Worm (Caenorhabditis elegans) whole organism, L3 larva: ENCODE data around the gene srsx-32.

Experiments
- R02D3.7 ChIP-seq: fragments of 150-350 bp; optimal IDR thresholded peaks from 2 replicates; lab custom pipeline; 2014; ENCODE audit warnings: missing biosample characterization, missing genetic modification characterization
- ZK546.5 ChIP-seq: sonication (generic microtip); optimal IDR thresholded peaks from 2 replicates; lab custom pipeline; 2017; ENCODE audit warnings: missing biosample characterization, missing genetic modification characterization
- aly-2 ChIP-seq: fragments of 150-350 bp; optimal IDR thresholded peaks from 2 replicates; lab custom pipeline; 2014; ENCODE audit warnings: missing biosample characterization, missing genetic modification characterization
- ceh-16 ChIP-seq: sonication (generic microtip); optimal IDR thresholded peaks from 2 replicates; lab custom pipeline; 2017; ENCODE audit warnings: missing biosample characterization, missing genetic modification characterization
- ceh-28 ChIP-seq: fragments of 150-350 bp; optimal IDR thresholded peaks from 2 replicates; lab custom pipeline; 2014; ENCODE audit warnings: missing biosample characterization, missing genetic modification reagents, missing genetic modification characterization
- ceh-82 ChIP-seq: fragments of 150-350 bp; optimal IDR thresholded peaks from 2 replicates; lab custom pipeline; 2014; ENCODE audit warnings: missing biosample characterization, missing genetic modification characterization
- daf-12 ChIP-seq: fragments of 150-350 bp; optimal IDR thresholded peaks from 2 replicates; lab custom pipeline; 2014; ENCODE audit warnings: missing biosample characterization, missing genetic modification reagents, missing genetic modification characterization
- egl-27 ChIP-seq: sonication (generic microtip); optimal IDR thresholded peaks from 4 replicates; lab custom pipeline; 2017; ENCODE audit warnings: missing biosample characterization, missing genetic modification reagents, missing genetic modification characterization
- egl-5 ChIP-seq: fragments of 150-350 bp; optimal IDR thresholded peaks from 2 replicates; lab custom pipeline; 2017; ENCODE audit warnings: missing biosample characterization, missing genetic modification reagents, missing genetic modification characterization, inconsistent platforms
- elt-1 ChIP-seq: fragments of 150-350 bp; optimal IDR thresholded peaks from 2 replicates; lab custom pipeline; 2014; ENCODE audit warnings: missing biosample characterization, missing genetic modification characterization
- elt-3 ChIP-seq, 3 experiments: fragments of 150-350 bp in 1 of 3; sonication (generic microtip) in 2 of 3; optimal IDR thresholded peaks; 2 replicates in 2 of 3; 4 replicates in 1 of 3; lab custom pipeline; 2014 to 2017; ENCODE audit warnings: missing biosample characterization in 3 of 3, missing genetic modification characterization in 3 of 3
- eor-1 ChIP-seq, 2 experiments: fragments of 150-350 bp; optimal IDR thresholded peaks; 2 replicates each; lab custom pipeline; 2014 to 2018; ENCODE audit warnings: missing biosample characterization in 2 of 2, missing genetic modification characterization in 2 of 2
- fkh-2 ChIP-seq: fragments of 150-350 bp; optimal IDR thresholded peaks from 2 replicates; lab custom pipeline; 2014; ENCODE audit warnings: missing biosample characterization, missing genetic modification reagents, missing genetic modification characterization
- fos-1 ChIP-seq: fragments of 150-350 bp; optimal IDR thresholded peaks from 2 replicates; lab custom pipeline; 2014; ENCODE audit warnings: missing biosample characterization, missing genetic modification characterization
- hmg-11 ChIP-seq: sonication (generic microtip); optimal IDR thresholded peaks from 2 replicates; lab custom pipeline; 2016; ENCODE audit warnings: missing genetic modification characterization, missing compliant biosample characterization
- jun-1 ChIP-seq: fragments of 150-350 bp; optimal IDR thresholded peaks from 2 replicates; lab custom pipeline; 2014; ENCODE audit warnings: missing biosample characterization, missing genetic modification reagents, missing genetic modification characterization
- lin-39 ChIP-seq: fragments of 150-350 bp; optimal IDR thresholded peaks from 2 replicates; lab custom pipeline; 2018; ENCODE audit warnings: missing biosample characterization, missing genetic modification reagents, missing genetic modification characterization
- lsy-12 ChIP-seq: sonication (generic microtip); optimal IDR thresholded peaks from 2 replicates; lab custom pipeline; 2016; ENCODE audit warnings: mild to moderate bottlenecking, missing genetic modification characterization, missing compliant biosample characterization
- mdl-1 ChIP-seq: fragments of 150-350 bp; optimal IDR thresholded peaks from 2 replicates; lab custom pipeline; 2014; ENCODE audit warnings: missing biosample characterization, missing genetic modification characterization
- mml-1 ChIP-seq: fragments of 150-350 bp; sonication (generic microtip); optimal IDR thresholded peaks from 3 replicates; lab custom pipeline; 2014; ENCODE audit warnings: missing biosample characterization, missing genetic modification characterization
- nfya-1 ChIP-seq: sonication (generic microtip); optimal IDR thresholded peaks from 2 replicates; lab custom pipeline; 2017; ENCODE audit warnings: missing genetic modification characterization, mild to moderate bottlenecking, missing compliant biosample characterization, antibody characterized with exemption, moderate library complexity; ENCODE audit not compliant: insufficient read depth
- nhr-11 ChIP-seq: fragments of 150-350 bp; optimal IDR thresholded peaks from 2 replicates; lab custom pipeline; 2014; ENCODE audit warnings: missing biosample characterization, missing genetic modification characterization
- nhr-12 ChIP-seq: fragments of 150-350 bp; optimal IDR thresholded peaks from 2 replicates; lab custom pipeline; 2014; ENCODE audit warnings: missing biosample characterization, missing genetic modification characterization
- nhr-25 ChIP-seq: sonication (generic microtip); optimal IDR thresholded peaks from 2 replicates; lab custom pipeline; 2017; ENCODE audit warnings: missing biosample characterization, missing genetic modification characterization
- nhr-28 ChIP-seq: fragments of 150-350 bp; optimal IDR thresholded peaks from 2 replicates; lab custom pipeline; 2014; ENCODE audit warnings: missing biosample characterization, missing genetic modification characterization
- nhr-43 ChIP-seq: sonication (generic microtip); optimal IDR thresholded peaks from 2 replicates; lab custom pipeline; 2016; ENCODE audit warnings: mild to moderate bottlenecking, missing genetic modification characterization, missing compliant biosample characterization; ENCODE audit not compliant: poor library complexity, severe bottlenecking
- nhr-67 ChIP-seq: fragments of 150-350 bp; optimal IDR thresholded peaks from 2 replicates; lab custom pipeline; 2014; ENCODE audit warnings: missing biosample characterization, missing genetic modification characterization
- nhr-76 ChIP-seq: fragments of 150-350 bp; sonication (generic microtip); optimal IDR thresholded peaks from 5 replicates; lab custom pipeline; 2014; ENCODE audit warnings: missing biosample characterization, missing genetic modification characterization
- nhr-77 ChIP-seq: fragments of 150-350 bp; optimal IDR thresholded peaks from 2 replicates; lab custom pipeline; 2014; ENCODE audit warnings: missing biosample characterization, missing genetic modification characterization
- pha-4 ChIP-seq: fragments of 150-350 bp; optimal IDR thresholded peaks from 2 replicates; lab custom pipeline; 2014; ENCODE audit warnings: missing biosample characterization, missing genetic modification reagents, missing genetic modification characterization
- pqm-1 ChIP-seq: fragments of 150-350 bp; optimal IDR thresholded peaks from 2 replicates; lab custom pipeline; 2017; ENCODE audit warnings: missing biosample characterization, missing genetic modification characterization, inconsistent platforms
- sea-2 ChIP-seq: fragments of 150-350 bp; sonication (generic microtip); optimal IDR thresholded peaks from 4 replicates; lab custom pipeline; 2014; ENCODE audit warnings: missing biosample characterization, missing genetic modification reagents, missing genetic modification characterization
- snpc-4 ChIP-seq: fragments of 150-350 bp; optimal IDR thresholded peaks from 2 replicates; lab custom pipeline; 2014; ENCODE audit warnings: missing biosample characterization, missing genetic modification characterization
- tbx-2 ChIP-seq: sonication (generic microtip); optimal IDR thresholded peaks from 2 replicates; lab custom pipeline; 2016; ENCODE audit warnings: mild to moderate bottlenecking, missing genetic modification characterization, missing compliant biosample characterization
- unc-39 ChIP-seq: sonication (generic microtip); optimal IDR thresholded peaks from 4 replicates; lab custom pipeline; 2017; ENCODE audit warnings: missing biosample characterization, missing genetic modification characterization
- unc-62 ChIP-seq: fragments of 150-350 bp; sonication (generic microtip); optimal IDR thresholded peaks from 4 replicates; lab custom pipeline; 2014; ENCODE audit warnings: missing biosample characterization, missing genetic modification reagents, missing genetic modification characterization
- zag-1 ChIP-seq: fragments of 150-350 bp; optimal IDR thresholded peaks from 2 replicates; lab custom pipeline; 2014; ENCODE audit warnings: missing biosample characterization, missing genetic modification characterization
- ztf-4 ChIP-seq: fragments of 150-350 bp; optimal IDR thresholded peaks from 2 replicates; lab custom pipeline; 2014; ENCODE audit warnings: missing biosample characterization, missing genetic modification characterization

srsx-32 gene

ce11 chrV:6979019-6979418 lies 38.1 kb upstream of the srsx-32 start, which contains the start of gene sre-12:
sre-12 (minus strand) TSS chrV:6979119.
- no peak for TF ChIP-seq ztf-4 (tag; lab: Kevin White, UChicago)
- TF ChIP-seq ceh-16 = no peak
- TF ChIP-seq lin-39 (tag; lab: Kevin White, UChicago) = no peak
- TF ChIP-seq pqm-1 (tag; lab: Kevin White, UChicago) = no peak

ce11 chrV:6982813-6983212 lies 34.3 kb upstream of the srsx-32 start, which contains the start of gene nhr-161:
nhr-161 (minus strand) TSS chrV:6982913.
- TF ChIP-seq R02D3.7 (tag; lab: Kevin White, UChicago) = no peak

ce11 chrV:6985943-6986342 lies 31.2 kb upstream of the srsx-32 start, which contains the start of gene nhr-163:
nhr-163 (minus strand) TSS chrV:6986043.
- TF ChIP-seq tbx-2 = no peak
- TF ChIP-seq unc-62 (GFP tag; lab: Kevin White, UChicago) = no peak
- TF ChIP-seq elt-3 (tag; optimal IDR thresholded peaks at IDR 0.05; lab: Kevin White, UChicago) = no peak
- TF ChIP-seq ZK546.5 = no peak
- TF ChIP-seq unc-39 = no peak
- no peak for TF ChIP-seq ceh-82 (tag; lab: Kevin White, UChicago)
- TF ChIP-seq egl-27 = no peak

- TF ChIP-seq fos-1 (no peak), jun-1 (tag; lab: Kevin White, UChicago) (no peak), nhr-67 (tag; lab: Kevin White, UChicago) (no peak), zag-1 (tag; lab: Kevin White, UChicago) (no peak), egl-5 (tag; lab: Kevin White, UChicago) (no peak), nhr-43 (tag; lab: Kevin White, UChicago) (no peak), daf-12 (tag; lab: Kevin White, UChicago) (no peak), hmg-11 (tag; lab: Kevin White, UChicago) (no peak), ztf-4 (tag; lab: Kevin White, UChicago) (no peak), nhr-25 (tag; lab: Kevin White, UChicago) (no peak), nfya-1 (no peak), mml-1 (tag; lab: Kevin White, UChicago) (no peak), sea-2 (GFP tag; lab: Kevin White, UChicago) (no peak), nhr-77 (tag; lab: Kevin White, UChicago) (no peak), pha-4 (no peak), nhr-76 (no peak), eor-1 (tag; optimal IDR thresholded peaks at IDR 0.05; lab: Kevin White, UChicago) (no peak), R02D3.7 (tag; lab: Kevin White, UChicago) (no peak), aly-2 (no peak)
Observed at ce11 chrV:6987673-6988072, 29.5 kb upstream of the srsx-32 start, which contains the start of gene nhr-139. nhr-139 (minus strand) TSS chrV:6987773.

- TF ChIP-seq fos-1 (no peak), aly-2 (no peak), nhr-12 (tag; lab: Kevin White, UChicago) (no peak), elt-1 (tag; lab: Kevin White, UChicago) (peak; percentile 56), fkh-2 (tag; lab: Kevin White, UChicago) (no peak), elt-3 (tag; optimal IDR thresholded peaks at IDR 0.05; lab: Kevin White, UChicago) (no peak)
Observed at ce11 chrV:6989626-6990138, 27.5 kb upstream of the srsx-32 start, which contains the start of gene nhr-140. nhr-140 (minus strand) TSS chrV:6989676.

ce11 chrV:6991771-6992170 lies 25.4 kb upstream of the srsx-32 start, which contains the start of gene nhr-162:
nhr-162 (minus strand) TSS chrV:6991871.
- TF ChIP-seq nhr-43 (tag; lab: Kevin White, UChicago) = no peak
- TF ChIP-seq mml-1 (tag; lab: Kevin White, UChicago) = no peak
- no peak for TF ChIP-seq daf-12 (tag; lab: Kevin White, UChicago)
- no peak for TF ChIP-seq elt-3 (tag; optimal IDR thresholded peaks at IDR 0.05; lab: Kevin White, UChicago)
- no peak for TF ChIP-seq mdl-1
- TF ChIP-seq fkh-2 (tag; lab: Kevin White, UChicago) = no peak
- no peak for TF ChIP-seq nhr-28 (tag; lab: Kevin White, UChicago)
- no peak for TF ChIP-seq snpc-4 (tag; lab: Kevin White, UChicago)
- no peak for TF ChIP-seq zag-1 (tag; lab: Kevin White, UChicago)
- no peak for TF ChIP-seq fos-1
- TF ChIP-seq egl-5 (tag; lab: Kevin White, UChicago) = no peak
- TF ChIP-seq unc-39 = no peak
- no peak for TF ChIP-seq nhr-11 (tag; lab: Kevin White, UChicago)
- TF ChIP-seq ZK546.5 = no peak
- TF ChIP-seq pqm-1 (tag; lab: Kevin White, UChicago) = no peak
- no peak for TF ChIP-seq aly-2
- no peak for TF ChIP-seq lsy-12
- TF ChIP-seq ceh-28 (tag; lab: Kevin White, UChicago) = no peak
